Fruit fly (Drosophila melanogaster) whole organism, prepupa: ENCODE measurements around the gene Chc.

Experiments
- Blimp-1 ChIP-seq: fragments of 200-800 bp; sonication (Bioruptor generic); optimal IDR thresholded peaks from 3 replicates; lab custom pipeline; 2017; ENCODE audit warnings: missing biosample characterization, missing genetic modification characterization, mild to moderate bottlenecking, moderate library complexity, missing genetic modification reagents
- CG10669 ChIP-seq: fragments of 200-800 bp; sonication (Bioruptor generic); optimal IDR thresholded peaks from 3 replicates; lab custom pipeline; 2018; ENCODE audit warnings: missing biosample characterization, mild to moderate bottlenecking, missing genetic modification characterization, moderate library complexity
- CG31627 ChIP-seq: fragments of 200-800 bp; sonication (Bioruptor generic); optimal IDR thresholded peaks from 3 replicates; lab custom pipeline; 2016; ENCODE audit warnings: missing biosample characterization, missing genetic modification characterization
- CG32006 ChIP-seq: fragments of 200-800 bp; sonication (Bioruptor generic); optimal IDR thresholded peaks from 3 replicates; lab custom pipeline; 2017; ENCODE audit warnings: missing biosample characterization, mild to moderate bottlenecking, missing genetic modification characterization
- CG6276 ChIP-seq: fragments of 200-800 bp; sonication (Bioruptor generic); optimal IDR thresholded peaks from 2 replicates; lab custom pipeline; 2017; ENCODE audit warnings: missing biosample characterization, mild to moderate bottlenecking, missing genetic modification characterization

- peak; percentile 99 for TF ChIP-seq CG32006 (GFP tag; lab: Kevin White, UChicago)
- TF ChIP-seq Blimp-1 (GFP tag; lab: Kevin White, UChicago), result peak; percentile 98
- peak; percentile 98 for TF ChIP-seq CG31627 (GFP tag; lab: Kevin White, UChicago)
- TF ChIP-seq CG6276 (GFP tag; lab: Kevin White, UChicago), result peak; percentile 100
- TF ChIP-seq CG10669 (GFP tag; lab: Kevin White, UChicago), result peak; percentile 99
Measured at dm6 chrX:15867863-15868262, 32.6 kb upstream of the Chc start, which contains the start of gene Gapdh2.
